Worm (Caenorhabditis elegans): Measurements from ENCODE around the gene gst-39.
"Not testable (repeated sequence)": the region's sequence is repeated elsewhere in the genome, so short reads cannot be mapped to it uniquely, and the experiment has no call there.

The gst-39 gene

DNA sequence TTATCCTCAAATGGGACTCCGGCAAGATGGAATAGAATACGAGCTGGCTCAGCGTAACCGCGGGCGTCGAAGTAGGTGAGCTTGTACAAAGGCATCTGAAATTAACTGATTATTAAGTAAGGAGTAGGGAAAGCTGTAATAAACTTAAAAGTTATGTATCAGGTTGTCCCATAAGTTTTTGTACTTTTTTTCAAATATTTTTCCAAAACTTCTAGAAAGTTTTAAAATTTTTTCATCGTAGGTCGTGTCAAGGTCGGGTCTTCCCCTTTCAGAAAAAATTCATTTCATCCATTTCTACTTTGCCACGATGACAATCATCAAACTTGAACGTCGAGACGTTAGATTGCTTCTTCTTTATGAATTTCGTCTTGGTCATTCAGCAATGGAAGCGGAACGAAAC is at the start of gene gst-39:
Gene gst-39, minus strand, starts transcription at position 101 of the 400 bp plus-strand sequence.
- TF ChIP-seq unc-62 (GFP tag; optimal IDR thresholded peaks at IDR 0.05) = not testable (repeated sequence)

DNA sequence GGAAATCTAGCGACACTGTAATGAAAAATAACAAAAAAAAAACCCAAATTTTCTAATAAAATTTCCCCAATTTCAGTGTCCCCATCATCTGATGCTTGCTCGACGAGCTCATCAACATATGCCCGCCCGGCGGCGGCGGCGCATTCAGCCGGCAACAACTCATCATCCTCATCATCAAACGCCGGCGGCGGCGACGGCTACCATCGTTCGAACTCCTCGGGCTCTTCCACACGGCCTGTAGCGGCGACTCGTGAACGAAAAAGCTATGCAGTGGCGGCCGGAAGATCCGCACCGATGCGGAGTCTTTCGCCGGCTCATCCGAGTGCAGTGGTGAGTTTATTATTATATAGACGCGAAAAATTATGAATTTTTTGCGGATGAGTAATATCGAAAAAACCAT is 48.4 kb upstream of the gst-39 start:
- TF ChIP-seq unc-62 (GFP tag; optimal IDR thresholded peaks at IDR 0.05) = no peak

DNA sequence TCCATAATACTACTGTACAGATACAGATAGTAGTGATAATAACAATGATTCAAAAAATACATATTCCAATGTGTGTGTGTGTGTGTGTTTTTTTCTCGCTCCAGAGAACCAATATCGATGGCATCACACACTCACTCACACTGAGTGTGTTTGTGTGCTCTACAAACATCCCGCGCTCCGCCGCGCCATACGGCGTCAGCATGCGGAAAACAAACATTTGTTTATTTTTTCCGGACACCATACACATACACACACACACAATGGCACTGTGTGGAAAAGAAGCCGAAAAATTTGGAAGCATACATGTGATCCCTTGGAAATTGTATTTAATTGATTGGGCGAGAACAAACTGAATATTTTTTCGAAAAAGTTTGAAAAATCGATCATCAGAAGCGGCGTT is 47.3 kb upstream of the gst-39 start:
- TF ChIP-seq unc-62 (GFP tag; optimal IDR thresholded peaks at IDR 0.05) = no peak

DNA sequence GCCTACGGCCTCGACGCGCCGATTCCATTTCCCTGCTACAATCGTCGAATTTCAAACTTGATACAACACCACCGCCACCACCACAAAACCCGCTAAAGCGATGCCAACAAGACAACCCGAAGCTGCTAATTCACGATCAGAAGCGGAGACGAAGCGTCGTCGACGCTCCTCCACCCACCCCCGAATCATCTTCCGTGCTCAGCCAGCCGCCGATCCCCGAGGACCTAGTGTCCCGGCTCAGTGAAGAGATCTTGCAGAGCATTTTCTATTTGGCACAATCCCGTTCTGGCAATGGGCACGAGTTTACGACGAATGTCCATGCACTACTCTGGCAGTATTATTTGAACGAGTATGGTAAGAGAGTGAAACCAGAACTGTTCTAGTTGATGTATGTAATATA is 46.9 kb upstream of the gst-39 start:
- no peak for TF ChIP-seq unc-62 (GFP tag; optimal IDR thresholded peaks at IDR 0.05)

DNA sequence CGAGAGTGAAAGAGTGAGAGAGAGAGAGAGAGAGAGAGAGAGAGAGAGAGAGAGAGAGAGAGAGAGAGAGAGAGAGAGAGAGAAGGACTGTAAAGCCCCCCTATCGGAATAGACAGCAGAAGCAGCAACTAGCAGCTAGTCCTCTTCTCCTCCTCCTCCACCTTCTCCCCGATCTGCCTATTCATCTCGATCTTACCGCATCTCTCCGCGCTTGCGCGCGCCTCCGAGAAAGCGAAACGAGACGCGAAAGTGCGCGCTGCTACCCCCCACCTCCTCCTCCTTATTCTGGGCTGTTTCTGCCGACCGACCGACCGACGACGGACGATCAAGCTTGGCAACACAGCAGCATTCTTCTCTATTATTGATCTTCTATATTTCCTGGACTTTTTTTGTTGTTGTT is 46.2 kb upstream of the gst-39 start:
- no peak for TF ChIP-seq unc-62 (GFP tag; optimal IDR thresholded peaks at IDR 0.05)

DNA sequence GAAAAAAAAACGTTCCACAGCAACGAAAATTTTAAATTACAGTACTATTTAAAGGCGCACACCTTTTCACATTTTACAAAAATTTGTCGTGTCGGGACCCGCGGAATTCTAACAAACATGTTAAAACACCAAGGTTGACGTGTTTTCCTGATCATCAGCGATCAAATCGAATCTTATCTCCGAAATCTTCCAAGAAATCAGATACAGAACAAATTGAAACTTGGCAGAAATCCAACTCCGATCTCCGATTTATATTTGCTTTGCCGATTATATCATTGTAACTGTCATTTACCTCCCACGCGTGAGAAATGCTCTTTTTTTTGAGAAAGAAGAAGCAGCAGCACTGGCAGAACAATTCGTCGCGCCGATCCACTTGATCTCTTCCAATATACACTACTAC is 42.0 kb upstream of the gst-39 start:
- no peak for TF ChIP-seq unc-62 (GFP tag; optimal IDR thresholded peaks at IDR 0.05)

DNA sequence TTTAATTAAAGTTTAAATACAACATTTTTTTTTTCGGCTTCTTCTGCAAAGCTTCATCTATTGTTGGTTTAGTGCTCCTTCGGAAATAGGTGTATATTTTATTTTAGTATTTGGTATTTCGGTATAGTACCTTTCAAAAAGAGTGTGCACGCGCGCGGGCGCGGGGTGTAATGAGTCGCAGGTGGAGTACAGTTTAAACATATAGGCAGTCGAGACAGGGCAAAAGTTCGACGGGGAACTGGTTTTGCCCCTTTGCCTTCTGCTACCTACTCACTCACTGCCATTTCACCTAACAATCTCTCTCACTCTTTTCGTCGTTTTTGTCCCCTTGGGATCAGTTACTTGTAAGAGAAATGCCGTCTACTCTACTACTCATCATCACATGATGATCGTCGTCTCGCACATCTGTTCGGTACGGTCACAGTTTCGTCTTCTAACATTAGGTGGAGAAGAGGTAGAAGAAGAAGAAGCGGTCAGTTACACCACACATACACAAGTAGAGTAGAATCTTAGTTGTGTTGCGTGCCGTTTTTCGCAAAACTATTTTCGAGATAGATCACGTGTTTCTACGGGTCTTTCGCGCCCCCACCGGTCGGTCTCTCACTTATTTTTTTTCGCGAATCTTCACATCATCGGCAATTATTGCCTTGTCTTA is 40.7 kb upstream of the gst-39 start:
- TF ChIP-seq unc-62 (GFP tag; optimal IDR thresholded peaks at IDR 0.05) = no peak

DNA sequence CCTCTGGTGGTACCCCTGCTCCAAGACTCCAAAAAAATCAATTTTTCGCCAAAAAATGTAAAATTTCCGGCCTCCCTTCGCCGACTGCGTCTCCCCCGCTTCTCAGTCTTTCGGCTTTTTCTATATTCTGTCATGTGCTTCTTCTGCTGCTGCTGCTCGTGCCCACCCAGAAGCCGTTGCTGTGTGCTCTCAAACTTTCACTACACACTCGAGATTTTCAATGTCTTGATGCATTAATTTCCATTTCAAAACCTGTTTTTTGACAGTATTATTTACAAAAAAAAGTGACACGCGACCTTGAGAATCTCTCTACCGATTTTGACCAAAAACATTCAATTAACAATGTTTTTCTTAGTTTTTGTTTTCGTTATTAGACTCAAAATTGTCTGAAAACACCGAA is 37.6 kb upstream of the gst-39 start:
- no peak for TF ChIP-seq unc-62 (GFP tag; optimal IDR thresholded peaks at IDR 0.05)

DNA sequence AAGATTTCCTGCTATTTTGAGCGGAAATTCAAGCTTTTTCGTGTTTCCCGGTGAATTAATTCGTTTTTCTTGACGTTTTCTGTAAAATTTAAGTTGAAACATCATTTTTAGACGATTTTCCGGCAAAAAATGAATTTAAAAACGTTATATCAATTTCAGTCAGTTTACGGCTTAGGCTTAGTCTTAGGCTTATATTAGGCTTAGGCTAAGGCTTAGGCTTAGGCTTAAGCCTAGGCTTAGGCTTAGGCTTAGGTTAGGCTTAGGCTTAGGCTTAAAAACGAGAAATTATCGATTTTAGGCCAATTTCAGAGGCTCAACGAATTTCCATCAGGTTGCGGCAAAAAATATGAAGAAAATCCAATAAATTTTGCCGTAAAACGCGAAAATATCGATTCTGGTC is 37.2 kb upstream of the gst-39 start:
- no peak for TF ChIP-seq unc-62 (GFP tag; optimal IDR thresholded peaks at IDR 0.05)

DNA sequence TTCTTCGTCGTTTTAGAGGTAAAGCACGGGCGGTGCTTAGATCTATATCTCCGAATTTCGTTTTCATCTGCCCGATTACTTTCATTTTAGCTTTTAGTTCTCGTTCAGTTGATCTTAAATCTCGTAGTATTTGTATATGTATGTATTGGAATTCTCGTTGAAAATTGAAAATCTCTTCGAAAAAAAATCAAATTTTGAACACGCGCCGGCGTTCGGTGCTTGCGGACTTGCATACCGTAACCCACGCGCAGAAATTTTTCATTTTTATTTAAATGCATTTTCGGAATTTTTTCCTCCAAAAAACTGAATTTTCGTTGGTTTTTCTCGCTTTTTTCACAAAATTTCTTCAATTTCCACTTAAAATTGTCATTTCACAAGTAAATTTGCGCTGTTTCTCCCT is 36.4 kb upstream of the gst-39 start:
- no peak for TF ChIP-seq unc-62 (GFP tag; optimal IDR thresholded peaks at IDR 0.05)

DNA sequence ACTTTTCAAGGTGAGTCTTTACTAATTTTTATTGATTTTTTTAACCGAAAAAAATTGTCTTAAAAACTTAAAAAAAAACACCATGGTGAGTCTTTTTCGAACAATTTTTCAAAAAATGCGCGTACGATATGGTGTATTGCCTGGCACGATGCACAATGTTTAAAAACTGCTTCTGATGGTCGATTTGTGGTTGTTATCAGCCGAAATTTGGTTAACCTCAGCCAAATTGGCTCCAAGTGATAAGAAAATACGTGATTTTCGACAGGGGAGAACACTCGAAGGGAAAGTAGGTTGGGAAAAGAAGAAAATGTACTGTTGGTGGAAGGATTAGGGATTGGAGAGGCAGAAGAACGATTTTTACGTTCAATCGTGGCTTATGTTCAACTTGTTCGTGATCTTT is 35.8 kb upstream of the gst-39 start:
- no peak for TF ChIP-seq unc-62 (GFP tag; optimal IDR thresholded peaks at IDR 0.05)

DNA sequence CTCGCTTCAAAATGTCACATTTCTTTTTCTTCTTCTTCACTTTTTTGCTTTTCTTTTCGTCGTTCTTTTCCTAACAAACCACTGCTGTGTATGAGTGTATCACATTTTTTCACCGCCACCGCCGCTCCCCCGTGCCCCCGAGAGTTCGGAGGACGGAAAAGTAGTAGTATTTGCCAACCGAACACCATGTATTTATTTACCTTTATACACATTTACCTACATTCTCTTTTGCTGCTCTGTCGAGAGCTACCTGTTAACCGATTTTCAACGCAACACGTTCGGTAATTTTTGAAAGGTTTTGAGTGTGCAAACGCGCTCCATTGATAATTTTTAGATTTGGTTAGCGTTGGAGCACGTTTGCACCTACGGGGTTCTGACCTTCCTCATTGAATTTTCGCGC is 34.5 kb upstream of the gst-39 start:
- TF ChIP-seq unc-62 (GFP tag; optimal IDR thresholded peaks at IDR 0.05) = no peak

DNA sequence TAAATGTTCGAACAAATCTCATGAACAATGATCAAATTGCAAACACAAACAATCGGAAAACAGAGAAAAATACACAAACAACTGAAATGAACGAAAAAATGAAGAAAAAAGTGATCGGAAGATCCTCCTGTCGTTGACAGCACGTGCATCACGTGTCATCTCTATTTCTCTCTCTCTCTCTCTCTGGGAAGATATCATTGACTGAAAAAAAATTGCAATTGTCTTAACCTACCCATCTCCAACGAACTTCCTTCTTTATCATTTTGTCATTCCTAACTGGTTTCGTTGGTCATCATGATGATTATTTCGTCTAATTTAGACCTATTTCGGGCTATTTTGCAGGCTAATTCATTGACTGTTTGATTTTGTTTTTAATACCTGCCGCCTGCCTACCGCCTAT is 33.6 kb upstream of the gst-39 start:
- no peak for TF ChIP-seq unc-62 (GFP tag; optimal IDR thresholded peaks at IDR 0.05)

DNA sequence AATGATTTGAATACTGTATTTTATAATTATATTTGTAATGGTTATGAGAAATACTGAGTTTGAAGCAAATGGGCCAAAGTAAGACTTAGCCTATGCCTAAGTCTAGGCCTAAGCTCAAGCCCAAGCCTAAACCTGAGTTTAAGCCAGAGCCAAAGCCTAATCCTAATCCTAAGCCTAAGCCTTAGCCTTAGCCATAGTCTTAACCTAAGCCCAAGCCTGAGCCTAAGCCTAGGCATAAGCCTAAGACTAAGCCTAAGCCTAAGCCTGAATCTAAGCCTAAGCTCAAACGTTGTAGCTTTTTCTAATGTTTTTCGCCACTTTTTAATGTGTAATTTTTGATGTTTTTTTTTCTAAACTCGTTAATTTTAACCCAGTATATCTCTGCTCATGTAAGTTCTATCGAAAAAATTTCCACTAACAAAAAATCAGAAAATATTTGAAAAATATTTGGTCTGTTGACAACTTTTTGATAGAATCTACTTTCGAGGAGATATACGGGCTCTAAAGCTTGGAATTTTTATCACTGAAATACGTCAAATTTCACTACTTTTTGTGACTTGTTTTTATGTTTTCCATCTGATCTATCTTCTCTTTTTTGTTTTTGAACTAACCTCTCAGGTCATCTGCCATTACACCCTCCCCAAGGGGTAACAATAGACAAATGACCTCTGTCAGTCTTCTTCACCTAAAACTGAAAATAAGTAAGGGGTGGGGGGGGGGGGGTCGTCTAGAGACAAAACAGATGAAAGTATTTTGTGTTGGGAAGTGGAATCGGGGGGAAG is 32.5 kb upstream of the gst-39 start:
- TF ChIP-seq unc-62 (GFP tag; optimal IDR thresholded peaks at IDR 0.05) = no peak

DNA sequence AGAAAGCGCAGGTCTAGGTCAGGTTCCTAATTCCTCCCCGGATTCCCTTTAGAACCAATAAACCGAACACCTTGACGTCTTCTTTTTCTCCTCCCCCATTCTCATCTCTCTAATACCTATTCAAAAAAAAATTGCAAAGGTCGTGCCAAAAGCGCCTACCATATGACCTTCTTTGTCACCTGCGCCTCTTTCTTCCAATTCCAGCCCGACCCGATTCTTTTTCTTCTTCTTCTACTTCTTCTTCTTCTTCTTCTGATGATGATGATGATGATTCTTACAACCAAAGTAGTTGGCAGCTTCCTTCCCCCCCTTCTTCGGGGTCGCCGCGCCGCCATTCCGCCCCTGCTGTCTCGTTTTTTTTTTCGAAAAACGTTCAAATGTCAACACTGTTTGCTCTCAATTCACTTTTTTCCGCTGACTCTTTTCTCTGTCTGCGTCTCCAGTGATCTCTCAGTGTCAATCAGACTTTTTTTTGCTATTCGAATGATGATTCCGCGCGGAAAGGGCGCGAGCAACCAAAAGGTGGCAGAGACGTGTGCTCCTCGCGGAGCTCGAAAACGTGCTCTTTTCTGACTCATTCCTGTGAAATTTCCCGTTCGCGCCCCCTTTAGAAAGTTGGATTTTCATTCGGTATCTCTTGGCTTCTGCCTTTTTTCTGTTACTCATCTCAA is 31.8 kb upstream of the gst-39 start:
- TF ChIP-seq unc-62 (GFP tag; optimal IDR thresholded peaks at IDR 0.05) = no peak

DNA sequence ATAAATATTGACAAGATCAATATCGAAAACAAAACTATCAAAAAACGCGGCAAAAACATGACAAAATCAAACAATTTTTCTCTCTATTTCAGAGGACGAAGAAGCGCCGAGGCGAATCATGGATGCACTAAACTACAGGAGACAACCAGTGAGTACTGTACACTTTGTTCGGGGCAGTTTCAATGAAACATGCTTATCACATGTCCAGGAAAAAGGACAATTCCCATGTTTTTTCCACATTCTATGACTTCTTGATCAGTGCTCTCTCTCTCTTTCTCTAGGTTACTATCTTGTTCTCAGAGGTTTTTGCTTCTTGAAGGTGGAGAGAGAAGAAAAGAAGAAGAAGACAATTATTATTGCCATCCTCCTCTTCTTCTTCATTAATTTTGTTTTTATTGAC is 25.8 kb upstream of the gst-39 start:
- TF ChIP-seq unc-62 (GFP tag; optimal IDR thresholded peaks at IDR 0.05) = no peak

DNA sequence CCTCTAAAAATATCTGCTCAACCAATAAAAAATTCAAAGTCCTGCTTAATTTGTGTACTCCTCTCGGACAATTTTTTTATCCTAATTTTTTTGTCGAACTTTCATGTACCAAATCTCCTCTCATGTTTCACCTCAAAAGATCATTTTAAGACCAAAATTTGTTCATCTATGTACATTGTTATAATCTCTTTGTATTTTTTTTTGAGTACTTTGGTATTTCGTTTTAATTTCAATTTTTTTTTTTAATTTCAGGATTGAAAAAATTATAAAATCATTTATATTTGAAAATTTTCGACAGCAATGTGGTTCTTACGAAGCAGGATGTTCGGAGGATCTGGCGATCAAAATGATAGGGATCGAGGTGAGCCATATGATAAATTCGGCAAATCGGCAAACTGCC is 24.7 kb upstream of the gst-39 start, which contains the start of gene spsb-1:
Gene spsb-1, plus strand, starts transcription at position 301 of the 400 bp plus-strand sequence.
- no peak for TF ChIP-seq unc-62 (GFP tag; optimal IDR thresholded peaks at IDR 0.05)
